Worm (Caenorhabditis elegans) whole organism, L4 larva: ENCODE data around the gene snpc-1.1.
A peak's percentile ranks its signal among the peaks of the same experiment; 100 is the strongest.

Experiments used
- D1046.2 ChIP-seq: fragments of 200-800 bp; sonication (Bioruptor generic); IDR thresholded peaks from 2 replicates; pipeline ENCODE4 v1.3.6; 2022; ENCODE audit warnings: missing genetic modification characterization, missing compliant biosample characterization
- F26F4.8 ChIP-seq: fragments of 200-800 bp; sonication (Bioruptor generic); conservative IDR thresholded peaks from 2 replicates; pipeline ENCODE4 v1.3.6; 2022; ENCODE audit warnings: missing genetic modification characterization, missing compliant biosample characterization
- F44E2.7 ChIP-seq: fragments of 200-800 bp; sonication (Bioruptor generic); IDR thresholded peaks from 2 replicates; pipeline ENCODE4 v2.1.2; 2022; ENCODE audit warnings: missing genetic modification characterization, missing compliant biosample characterization
- F49E8.2 ChIP-seq: sonication (generic microtip); optimal IDR thresholded peaks from 2 replicates; lab custom pipeline; 2016; ENCODE audit warnings: missing compliant biosample characterization, mild to moderate bottlenecking, missing genetic modification characterization, borderline replicate concordance
- R02D3.7 ChIP-seq: fragments of 150-350 bp; sonication (generic microtip); optimal IDR thresholded peaks from 3 replicates; lab custom pipeline; 2014; ENCODE audit warnings: missing biosample characterization, missing genetic modification characterization
- T20F7.1 ChIP-seq: fragments of 200-800 bp; sonication (Bioruptor generic); optimal IDR thresholded peaks from 2 replicates; lab custom pipeline; 2018; ENCODE audit warnings: mild to moderate bottlenecking, missing genetic modification characterization, missing compliant biosample characterization
- Y105C5A.15 ChIP-seq: fragments of 200-800 bp; sonication (Bioruptor generic); IDR thresholded peaks from 2 replicates; pipeline ENCODE4 v1.3.6; 2022; ENCODE audit warnings: missing genetic modification characterization, missing compliant biosample characterization
- Y5F2A.4 ChIP-seq: fragments of 200-800 bp; sonication (Bioruptor generic); optimal IDR thresholded peaks from 2 replicates; lab custom pipeline; 2018; ENCODE audit warnings: mild to moderate bottlenecking, missing genetic modification characterization, missing compliant biosample characterization
- ZK337.2 ChIP-seq: fragments of 200-800 bp; sonication (Bioruptor generic); IDR thresholded peaks from 2 replicates; pipeline ENCODE4 v1.3.6; 2022; ENCODE audit warnings: missing genetic modification reagents, missing genetic modification characterization, missing compliant biosample characterization
- ZK546.5 ChIP-seq, 2 experiments: sonication (generic microtip); optimal IDR thresholded peaks; 2 replicates each; lab custom pipeline; 2017; ENCODE audit warnings: missing biosample characterization in 2 of 2, missing genetic modification characterization in 2 of 2
- aha-1 ChIP-seq: fragments of 150-350 bp; peaks from one replicate; lab custom pipeline; 2014; ENCODE audit warnings: missing biosample characterization, missing genetic modification characterization
- aly-2 ChIP-seq: sonication (generic microtip); optimal IDR thresholded peaks from 2 replicates; lab custom pipeline; 2018; ENCODE audit warnings: missing biosample characterization, missing genetic modification characterization
- ama-1 ChIP-seq: fragments of 150-350 bp; optimal IDR thresholded peaks from 2 replicates; lab custom pipeline; 2014; ENCODE audit warnings: inconsistent platforms, mixed read lengths
- attf-4 ChIP-seq: sonication (generic microtip); optimal IDR thresholded peaks from 3 replicates; lab custom pipeline; 2017; ENCODE audit warnings: missing biosample characterization, missing genetic modification characterization
- ceh-20 ChIP-seq: fragments of 200-800 bp; sonication (Bioruptor generic); IDR thresholded peaks from 2 replicates; pipeline ENCODE4 v1.3.6; 2022; ENCODE audit warnings: missing genetic modification reagents, missing genetic modification characterization, missing compliant biosample characterization
- ceh-28 ChIP-seq: fragments of 150-350 bp; optimal IDR thresholded peaks from 2 replicates; lab custom pipeline; 2014; ENCODE audit warnings: missing biosample characterization, missing genetic modification reagents, missing genetic modification characterization
- ceh-32 ChIP-seq: sonication (generic microtip); optimal IDR thresholded peaks from 2 replicates; lab custom pipeline; 2016; ENCODE audit warnings: mild to moderate bottlenecking, missing genetic modification characterization, missing compliant biosample characterization; ENCODE audit not compliant: poor library complexity
- ctbp-1 ChIP-seq: fragments of 200-800 bp; sonication (Bioruptor generic); IDR thresholded peaks from 2 replicates; pipeline ENCODE4 v1.3.6; 2022; ENCODE audit warnings: missing genetic modification reagents, missing genetic modification characterization, missing compliant biosample characterization
- daf-12 ChIP-seq: fragments of 150-350 bp; optimal IDR thresholded peaks from 2 replicates; lab custom pipeline; 2014; ENCODE audit warnings: missing biosample characterization, missing genetic modification reagents, missing genetic modification characterization
- daf-16 ChIP-seq, 3 experiments: sonication (generic microtip); optimal IDR thresholded peaks; 2 replicates each; lab custom pipeline; 2016 to 2017; ENCODE audit warnings: missing genetic modification characterization in 3 of 3, missing genetic modification reagents in 3 of 3, mild to moderate bottlenecking in 2 of 3, missing compliant biosample characterization in 2 of 3, missing biosample characterization in 1 of 3, moderate library complexity in 1 of 3
- daf-8 ChIP-seq: fragments of 200-800 bp; sonication (Bioruptor generic); IDR thresholded peaks from 2 replicates; pipeline ENCODE4 v1.3.6; 2022; ENCODE audit warnings: missing genetic modification characterization, missing compliant biosample characterization
- dmd-6 ChIP-seq: fragments of 200-800 bp; sonication (Bioruptor generic); IDR thresholded peaks from 2 replicates; pipeline ENCODE4 v1.3.6; 2022; ENCODE audit warnings: missing genetic modification reagents, missing genetic modification characterization, missing compliant biosample characterization
- egl-43 ChIP-seq: fragments of 200-800 bp; sonication (Bioruptor generic); IDR thresholded peaks from 2 replicates; pipeline ENCODE4 v1.3.6; 2022; ENCODE audit warnings: missing genetic modification reagents, missing genetic modification characterization, missing compliant biosample characterization
- fos-1 ChIP-seq: fragments of 150-350 bp; optimal IDR thresholded peaks from 2 replicates; lab custom pipeline; 2014; ENCODE audit warnings: missing biosample characterization, missing genetic modification characterization
- hlh-30 ChIP-seq: sonication (generic microtip); optimal IDR thresholded peaks from 2 replicates; lab custom pipeline; 2017; ENCODE audit warnings: antibody characterized with exemption, mild to moderate bottlenecking, missing genetic modification characterization, missing compliant biosample characterization; ENCODE audit not compliant: insufficient read depth
- lin-15B ChIP-seq: fragments of 150-350 bp; sonication (generic microtip); optimal IDR thresholded peaks from 3 replicates; lab custom pipeline; 2014; ENCODE audit warnings: missing biosample characterization, missing genetic modification characterization
- lin-38 ChIP-seq: fragments of 200-800 bp; sonication (Bioruptor generic); IDR thresholded peaks from 2 replicates; pipeline ENCODE4 v1.3.6; 2022; ENCODE audit warnings: missing genetic modification reagents, missing genetic modification characterization, missing compliant biosample characterization
- madf-9 ChIP-seq: fragments of 200-800 bp; sonication (Bioruptor generic); conservative IDR thresholded peaks from 2 replicates; pipeline ENCODE4 v1.3.6; 2022; ENCODE audit warnings: missing genetic modification reagents, missing genetic modification characterization, missing compliant biosample characterization
- mdl-1 ChIP-seq, 2 experiments: fragments of 150-350 bp in 1 of 2; sonication (generic microtip) in 1 of 2; optimal IDR thresholded peaks; 2 replicates each; lab custom pipeline; 2014 to 2017; ENCODE audit warnings: missing biosample characterization in 2 of 2, missing genetic modification characterization in 2 of 2
- mdt-29 ChIP-seq: fragments of 200-800 bp; sonication (Bioruptor generic); IDR thresholded peaks from 2 replicates; pipeline ENCODE4 v1.3.6; 2022; ENCODE audit warnings: missing genetic modification reagents, missing genetic modification characterization, missing compliant biosample characterization
- mxl-2 ChIP-seq: fragments of 200-800 bp; sonication (Bioruptor generic); conservative IDR thresholded peaks from 2 replicates; pipeline ENCODE4 v1.3.6; 2022; ENCODE audit warnings: missing genetic modification reagents, missing genetic modification characterization, missing compliant biosample characterization
- mxl-3 ChIP-seq: fragments of 200-800 bp; sonication (Bioruptor generic); optimal IDR thresholded peaks from 2 replicates; lab custom pipeline; 2018; ENCODE audit warnings: mild to moderate bottlenecking, missing genetic modification characterization, missing compliant biosample characterization
- nhr-102 ChIP-seq: sonication (generic microtip); optimal IDR thresholded peaks from 2 replicates; lab custom pipeline; 2016; ENCODE audit warnings: mild to moderate bottlenecking, missing genetic modification characterization, moderate library complexity, missing compliant biosample characterization
- nhr-111 ChIP-seq: fragments of 200-800 bp; sonication (Bioruptor generic); optimal IDR thresholded peaks from 2 replicates; lab custom pipeline; 2018; ENCODE audit warnings: mild to moderate bottlenecking, missing genetic modification characterization, missing compliant biosample characterization
- nhr-41 ChIP-seq: fragments of 200-800 bp; sonication (Bioruptor generic); IDR thresholded peaks from 2 replicates; pipeline ENCODE4 v1.3.6; 2022; ENCODE audit warnings: missing genetic modification reagents, missing genetic modification characterization, missing compliant biosample characterization
- nhr-42 ChIP-seq: fragments of 200-800 bp; sonication (Bioruptor generic); IDR thresholded peaks from 2 replicates; pipeline ENCODE4 v1.3.6; 2022; ENCODE audit warnings: missing genetic modification characterization, missing compliant biosample characterization
- nhr-6 ChIP-seq: fragments of 150-350 bp; optimal IDR thresholded peaks from 2 replicates; lab custom pipeline; 2014; ENCODE audit warnings: missing biosample characterization, missing genetic modification characterization
- nhr-77 ChIP-seq: fragments of 150-350 bp; optimal IDR thresholded peaks from 2 replicates; lab custom pipeline; 2014; ENCODE audit warnings: missing biosample characterization, missing genetic modification characterization
- snpc-1.2 ChIP-seq: fragments of 200-800 bp; sonication (Bioruptor generic); IDR thresholded peaks from 2 replicates; pipeline ENCODE4 v1.3.6; 2022; ENCODE audit warnings: missing genetic modification reagents, missing genetic modification characterization, missing compliant biosample characterization
- spr-3 ChIP-seq: fragments of 200-800 bp; sonication (Bioruptor generic); optimal IDR thresholded peaks from 2 replicates; lab custom pipeline; 2018; ENCODE audit warnings: mild to moderate bottlenecking, missing genetic modification characterization, missing compliant biosample characterization
- tag-97 ChIP-seq: fragments of 200-800 bp; sonication (Bioruptor generic); IDR thresholded peaks from 2 replicates; pipeline ENCODE4 v1.3.6; 2022; ENCODE audit warnings: missing genetic modification characterization, missing compliant biosample characterization
- tra-1 ChIP-seq: fragments of 200-800 bp; sonication (Bioruptor generic); IDR thresholded peaks from 2 replicates; pipeline ENCODE4 v1.3.6; 2022; ENCODE audit warnings: missing genetic modification reagents, missing genetic modification characterization, missing compliant biosample characterization
- unc-130 ChIP-seq: sonication (generic microtip); optimal IDR thresholded peaks from 2 replicates; lab custom pipeline; 2016; ENCODE audit warnings: missing genetic modification reagents, missing genetic modification characterization, missing compliant biosample characterization
- unc-62 ChIP-seq, 3 experiments: fragments of 150-350 bp in 1 of 3; sonication (generic microtip); optimal IDR thresholded peaks in 2 of 3; peaks in 1 of 3; 1 replicate in 1 of 3; 2 replicates in 2 of 3; lab custom pipeline; 2014 to 2017; ENCODE audit warnings: missing biosample characterization in 3 of 3, missing genetic modification characterization in 3 of 3, missing genetic modification reagents in 3 of 3, missing genotype in 1 of 3
- vab-7 ChIP-seq: fragments of 200-800 bp; sonication (Bioruptor generic); IDR thresholded peaks from 2 replicates; pipeline ENCODE4 v1.3.6; 2022; ENCODE audit warnings: missing genetic modification reagents, missing genetic modification characterization, missing compliant biosample characterization
- zfp-2 ChIP-seq: sonication (generic microtip); optimal IDR thresholded peaks from 2 replicates; lab custom pipeline; 2016; ENCODE audit warnings: mild to moderate bottlenecking, missing genetic modification characterization, missing compliant biosample characterization
- zip-2 ChIP-seq: fragments of 150-350 bp; optimal IDR thresholded peaks from 2 replicates; lab custom pipeline; 2014; ENCODE audit warnings: missing biosample characterization, missing genetic modification characterization
- ztf-11 ChIP-seq: fragments of 150-350 bp; optimal IDR thresholded peaks from 2 replicates; lab custom pipeline; 2014; ENCODE audit warnings: missing biosample characterization, missing genetic modification characterization
- ztf-7 ChIP-seq: fragments of 150-350 bp; optimal IDR thresholded peaks from 2 replicates; lab custom pipeline; 2014; ENCODE audit warnings: missing biosample characterization, missing genetic modification characterization

snpc-1.1 gene

ce11 chrII:7809358-7809914, 28.3 kb upstream of the snpc-1.1 start:
- TF ChIP-seq dmd-6 (GFP tag; lab: Robert Waterston, UW) (no peak), nhr-6 (no peak), nhr-42 (GFP tag; lab: Robert Waterston, UW) (no peak), Y5F2A.4 (GFP tag; lab: Kevin White, UChicago) (no peak), mdl-1 (tag; optimal IDR thresholded peaks at IDR 0.05; lab: Kevin White, UChicago) (no peak), ctbp-1 (no peak), tra-1 (GFP tag; lab: Robert Waterston, UW) (no peak)

- TF ChIP-seq ama-1 (lab: Kevin White, UChicago) (no peak), Y5F2A.4 (GFP tag; lab: Kevin White, UChicago) (no peak), ceh-28 (tag; lab: Kevin White, UChicago) (no peak), aly-2 (tag; lab: Kevin White, UChicago) (no peak), F44E2.7 (GFP tag; lab: Robert Waterston, UW) (no peak), hlh-30 (tag; lab: Kevin White, UChicago) (no peak), nhr-77 (tag; lab: Kevin White, UChicago) (peak; percentile 33), unc-62 (GFP tag; optimal IDR thresholded peaks at IDR 0.05 in 1 of 2; lab: Kevin White, UChicago) (peak in 1 of 2 experiments; percentile 93), unc-62 (tag; optimal IDR thresholded peaks at IDR 0.05; lab: Kevin White, UChicago) (no peak), daf-12 (no peak), ctbp-1 (no peak), madf-9 (GFP tag; lab: Robert Waterston, UW) (0 out of 2 replicates have a peak, but pooled peaks have one; percentile 13), nhr-41 (GFP tag; lab: Robert Waterston, UW) (no peak), tag-97 (GFP tag; lab: Robert Waterston, UW) (no peak), vab-7 (GFP tag; lab: Robert Waterston, UW) (no peak), mxl-2 (GFP tag; lab: Robert Waterston, UW) (no peak), unc-130 (GFP tag; lab: Kevin White, UChicago) (no peak), T20F7.1 (GFP tag; lab: Kevin White, UChicago) (peak; percentile 8), nhr-42 (GFP tag; lab: Robert Waterston, UW) (no peak), egl-43 (GFP tag; lab: Robert Waterston, UW) (no peak), zfp-2 (tag; lab: Kevin White, UChicago) (no peak), zip-2 (tag; lab: Kevin White, UChicago) (no peak), ztf-11 (no peak), Y105C5A.15 (GFP tag; lab: Robert Waterston, UW) (no peak), ZK546.5 (tag; optimal IDR thresholded peaks at IDR 0.05; lab: Kevin White, UChicago) (no peak), snpc-1.2 (no peak), R02D3.7 (tag; lab: Kevin White, UChicago) (no peak), nhr-111 (GFP tag; lab: Kevin White, UChicago) (no peak), lin-15B (tag; lab: Kevin White, UChicago) (no peak), lin-38 (GFP tag; lab: Robert Waterston, UW) (no peak), spr-3 (no peak), F49E8.2 (tag; lab: Kevin White, UChicago) (no peak), mxl-3 (GFP tag; lab: Kevin White, UChicago) (peak; percentile 56), aha-1 (no peak), dmd-6 (GFP tag; lab: Robert Waterston, UW) (peak; percentile 86), ztf-7 (tag; lab: Kevin White, UChicago) (no peak), F26F4.8 (GFP tag; lab: Robert Waterston, UW) (no peak), daf-16 (GFP tag; optimal IDR thresholded peaks at IDR 0.05; lab: Kevin White, UChicago) (peak in 1 of 2 experiments; percentile 27), daf-16 (tag; optimal IDR thresholded peaks at IDR 0.05; lab: Kevin White, UChicago) (peak; percentile 42), fos-1 (tag; lab: Kevin White, UChicago) (no peak), daf-8 (GFP tag; lab: Robert Waterston, UW) (no peak), ceh-20 (no peak), attf-4 (tag; lab: Kevin White, UChicago) (no peak), ceh-32 (tag; lab: Kevin White, UChicago) (no peak), ZK337.2 (GFP tag; lab: Robert Waterston, UW) (no peak), nhr-102 (peak; percentile 16), D1046.2 (GFP tag; lab: Robert Waterston, UW) (no peak), mdt-29 (GFP tag; lab: Robert Waterston, UW) (no peak)
Measured at ce11 chrII:7808950-7809349, 27.8 kb upstream of the snpc-1.1 start.
